Worm (Caenorhabditis elegans) whole organism, L2 larva: Measurements from ENCODE around the gene sra-1.

ENCODE experiments used
- C34F6.9 ChIP-seq: fragments of 150-350 bp; optimal IDR thresholded peaks from 2 replicates; lab custom pipeline; 2014; ENCODE audit warnings: missing biosample characterization, missing genetic modification characterization
- R02D3.7 ChIP-seq: fragments of 150-350 bp; optimal IDR thresholded peaks from 2 replicates; lab custom pipeline; 2014; ENCODE audit warnings: missing biosample characterization, missing genetic modification characterization
- Y55F3AM.14 ChIP-seq: fragments of 200-800 bp; sonication (Bioruptor generic); optimal IDR thresholded peaks from 2 replicates; lab custom pipeline; 2018; ENCODE audit warnings: mild to moderate bottlenecking, missing genetic modification characterization, missing compliant biosample characterization
- alr-1 ChIP-seq: fragments of 150-350 bp; optimal IDR thresholded peaks from 2 replicates; lab custom pipeline; 2014; ENCODE audit warnings: missing biosample characterization, missing genetic modification characterization
- ama-1 ChIP-seq: fragments of 150-350 bp; optimal IDR thresholded peaks from 2 replicates; lab custom pipeline; 2018; ENCODE audit warnings: inconsistent platforms
- blmp-1 ChIP-seq: sonication (generic microtip); optimal IDR thresholded peaks from 2 replicates; lab custom pipeline; 2017; ENCODE audit warnings: missing genetic modification characterization, mild to moderate bottlenecking, missing compliant biosample characterization, antibody characterized with exemption, moderate library complexity; ENCODE audit not compliant: insufficient read depth
- ceh-82 ChIP-seq: fragments of 150-350 bp; optimal IDR thresholded peaks from 2 replicates; lab custom pipeline; 2014; ENCODE audit warnings: missing biosample characterization, missing genetic modification characterization
- crh-2 ChIP-seq: sonication (generic microtip); optimal IDR thresholded peaks from 2 replicates; lab custom pipeline; 2017; ENCODE audit warnings: missing biosample characterization, missing genetic modification characterization
- dmd-4 ChIP-seq: sonication (generic microtip); optimal IDR thresholded peaks from 2 replicates; lab custom pipeline; 2017; ENCODE audit warnings: missing biosample characterization, missing genetic modification characterization
- egl-27 ChIP-seq: sonication (generic microtip); optimal IDR thresholded peaks from 3 replicates; lab custom pipeline; 2017; ENCODE audit warnings: missing biosample characterization, missing genetic modification reagents, missing genetic modification characterization
- elt-1 ChIP-seq: fragments of 150-350 bp; optimal IDR thresholded peaks from 2 replicates; lab custom pipeline; 2014; ENCODE audit warnings: missing biosample characterization, missing genetic modification characterization
- elt-3 ChIP-seq: sonication (generic microtip); optimal IDR thresholded peaks from 2 replicates; lab custom pipeline; 2017; ENCODE audit warnings: missing biosample characterization, missing genetic modification characterization
- fos-1 ChIP-seq: fragments of 150-350 bp; optimal IDR thresholded peaks from 2 replicates; lab custom pipeline; 2014; ENCODE audit warnings: missing biosample characterization, missing genetic modification characterization
- lin-11 ChIP-seq: fragments of 150-350 bp; sonication (generic microtip); optimal IDR thresholded peaks from 2 replicates; lab custom pipeline; 2014; ENCODE audit warnings: missing biosample characterization, missing genetic modification characterization, inconsistent platforms, mixed read lengths
- lin-13 ChIP-seq: fragments of 150-350 bp; optimal IDR thresholded peaks from 2 replicates; lab custom pipeline; 2014; ENCODE audit warnings: missing biosample characterization, missing genetic modification reagents, missing genetic modification characterization
- lsy-2 ChIP-seq, 2 experiments: fragments of 150-350 bp in 1 of 2; sonication (generic microtip) in 1 of 2; optimal IDR thresholded peaks; 2 replicates each; lab custom pipeline; 2014 to 2017; ENCODE audit warnings: missing biosample characterization in 2 of 2, missing genetic modification characterization in 2 of 2
- mab-5 ChIP-seq: fragments of 150-350 bp; optimal IDR thresholded peaks from 2 replicates; lab custom pipeline; 2014; ENCODE audit warnings: missing biosample characterization, missing genetic modification characterization
- mbf-1 ChIP-seq: sonication (generic microtip); optimal IDR thresholded peaks from 2 replicates; lab custom pipeline; 2017; ENCODE audit warnings: missing biosample characterization, missing genetic modification characterization
- mdl-1 ChIP-seq, 2 experiments: fragments of 150-350 bp in 1 of 2; sonication (generic microtip) in 1 of 2; optimal IDR thresholded peaks; 2 replicates each; lab custom pipeline; 2017; ENCODE audit warnings: missing biosample characterization in 2 of 2, missing genetic modification characterization in 2 of 2
- nhr-10 ChIP-seq: sonication (generic microtip); optimal IDR thresholded peaks from 2 replicates; lab custom pipeline; 2017; ENCODE audit warnings: missing biosample characterization, missing genetic modification characterization
- nhr-11 ChIP-seq: fragments of 150-350 bp; optimal IDR thresholded peaks from 2 replicates; lab custom pipeline; 2014; ENCODE audit warnings: missing biosample characterization, missing genetic modification characterization
- nhr-21 ChIP-seq: fragments of 150-350 bp; optimal IDR thresholded peaks from 2 replicates; lab custom pipeline; 2014; ENCODE audit warnings: missing biosample characterization, missing genetic modification characterization
- nhr-237 ChIP-seq: fragments of 150-350 bp; optimal IDR thresholded peaks from 2 replicates; lab custom pipeline; 2014; ENCODE audit warnings: missing biosample characterization, missing genetic modification characterization
- nhr-25 ChIP-seq: fragments of 150-350 bp; sonication (generic microtip); optimal IDR thresholded peaks from 3 replicates; lab custom pipeline; 2014; ENCODE audit warnings: missing biosample characterization, missing genetic modification characterization
- nhr-77 ChIP-seq: fragments of 150-350 bp; optimal IDR thresholded peaks from 2 replicates; lab custom pipeline; 2014; ENCODE audit warnings: missing biosample characterization, missing genetic modification characterization
- sem-4 ChIP-seq: fragments of 150-350 bp; optimal IDR thresholded peaks from 2 replicates; lab custom pipeline; 2014; ENCODE audit warnings: missing biosample characterization, missing genetic modification reagents, missing genetic modification characterization
- skn-1 ChIP-seq: sonication (generic microtip); optimal IDR thresholded peaks from 2 replicates; lab custom pipeline; 2017; ENCODE audit warnings: missing biosample characterization, missing genetic modification characterization
- sma-3 ChIP-seq: sonication (generic microtip); optimal IDR thresholded peaks from 2 replicates; lab custom pipeline; 2016; ENCODE audit warnings: missing genetic modification reagents, missing genetic modification characterization, missing compliant biosample characterization
- sma-9 ChIP-seq, 2 experiments: fragments of 150-350 bp in 1 of 2; sonication (generic microtip) in 1 of 2; optimal IDR thresholded peaks; 2 replicates each; lab custom pipeline; 2014 to 2016; ENCODE audit warnings: missing genetic modification characterization in 2 of 2, mild to moderate bottlenecking in 1 of 2, missing biosample characterization in 1 of 2, missing compliant biosample characterization in 1 of 2, missing genetic modification reagents in 1 of 2, moderate library complexity in 1 of 2
- snpc-4 ChIP-seq: fragments of 150-350 bp; optimal IDR thresholded peaks from 2 replicates; lab custom pipeline; 2014; ENCODE audit warnings: missing biosample characterization, missing genetic modification characterization
- unc-39 ChIP-seq: fragments of 150-350 bp; optimal IDR thresholded peaks from 2 replicates; lab custom pipeline; 2014; ENCODE audit warnings: missing biosample characterization, missing genetic modification characterization
- unc-62 ChIP-seq: fragments of 150-350 bp; optimal IDR thresholded peaks from 2 replicates; lab custom pipeline; 2014; ENCODE audit warnings: missing biosample characterization, missing genetic modification reagents, missing genetic modification characterization
- zag-1 ChIP-seq: fragments of 150-350 bp; optimal IDR thresholded peaks from 2 replicates; lab custom pipeline; 2014; ENCODE audit warnings: missing biosample characterization, missing genetic modification characterization
- ztf-1 ChIP-seq: fragments of 200-800 bp; sonication (Bioruptor generic); conservative IDR thresholded peaks from 2 replicates; pipeline ENCODE4 v1.3.6; 2022; ENCODE audit warnings: missing genetic modification characterization, missing compliant biosample characterization
- ztf-11 ChIP-seq: sonication (generic microtip); optimal IDR thresholded peaks from 2 replicates; lab custom pipeline; 2017; ENCODE audit warnings: missing biosample characterization, missing genetic modification characterization
- ztf-4 ChIP-seq: fragments of 150-350 bp; optimal IDR thresholded peaks from 2 replicates; lab custom pipeline; 2014; ENCODE audit warnings: missing biosample characterization, missing genetic modification characterization

The sra-1 gene

ce11 chrII:9523539-9524224 is 2.2 kb upstream of the sra-1 start, which contains the start of gene mex-6:
mex-6 (plus strand) TSS chrII:9524174.
- TF ChIP-seq ama-1 (lab: Kevin White, UChicago) (no peak), egl-27 (tag; lab: Kevin White, UChicago) (no peak), nhr-77 (no peak), sma-9 (GFP tag; optimal IDR thresholded peaks at IDR 0.05; lab: Kevin White, UChicago) (no peak), sma-9 (tag; optimal IDR thresholded peaks at IDR 0.05; lab: Kevin White, UChicago) (no peak), ztf-4 (no peak), ztf-1 (GFP tag; lab: Robert Waterston, UW) (no peak), snpc-4 (tag; lab: Kevin White, UChicago) (no peak), lsy-2 (tag; optimal IDR thresholded peaks at IDR 0.05; lab: Kevin White, UChicago) (no peak), elt-3 (no peak), mbf-1 (tag; lab: Kevin White, UChicago) (no peak), nhr-21 (no peak), skn-1 (tag; lab: Kevin White, UChicago) (no peak), dmd-4 (tag; lab: Kevin White, UChicago) (no peak), R02D3.7 (tag; lab: Kevin White, UChicago) (no peak), nhr-25 (tag; lab: Kevin White, UChicago) (no peak), mab-5 (tag; lab: Kevin White, UChicago) (no peak), nhr-11 (tag; lab: Kevin White, UChicago) (no peak), unc-39 (tag; lab: Kevin White, UChicago) (no peak)

- TF ChIP-seq egl-27 (tag; lab: Kevin White, UChicago) (no peak), ztf-4 (no peak)
- TF ChIP-seq, all 48 proteins: peak for 0
These were observed 1.5 kb upstream of the sra-1 start, which contains the start of gene AH6.17 for ce11 chrII:9522986-9523385. AH6.17 (plus strand) TSS chrII:9523170.

- TF ChIP-seq ztf-4, result no peak
- TF ChIP-seq sem-4 (tag; lab: Kevin White, UChicago), result no peak
- TF ChIP-seq sma-3, result no peak
- no peak for TF ChIP-seq lin-13 (GFP tag; lab: Kevin White, UChicago)
- no peak for TF ChIP-seq lin-11 (tag; lab: Kevin White, UChicago)
- no peak for TF ChIP-seq ceh-82
- no peak for TF ChIP-seq blmp-1 (tag; lab: Kevin White, UChicago)
- TF ChIP-seq sma-9 (GFP tag; optimal IDR thresholded peaks at IDR 0.05; lab: Kevin White, UChicago), result no peak
- TF ChIP-seq sma-9 (tag; optimal IDR thresholded peaks at IDR 0.05; lab: Kevin White, UChicago), result no peak
- no peak for TF ChIP-seq C34F6.9 (tag; lab: Kevin White, UChicago)
These were observed 2.7 kb downstream of the sra-1 start, which contains the start of the genes sfxn-1.1 and AH6.3 for ce11 chrII:9518781-9519180. sfxn-1.1 (minus strand) TSS chrII:9518881. AH6.3 (plus strand) TSS chrII:9519055.

ce11 chrII:9516836-9517235 is 4.6 kb downstream of the sra-1 start, which contains the start of gene gcy-1:
gcy-1 (minus strand) TSS chrII:9516936.
- TF ChIP-seq fos-1 (tag; lab: Kevin White, UChicago) (no peak), elt-3 (no peak), snpc-4 (tag; lab: Kevin White, UChicago) (no peak), mab-5 (tag; lab: Kevin White, UChicago) (no peak), elt-1 (no peak), ama-1 (lab: Kevin White, UChicago) (no peak), alr-1 (no peak)

- no peak for TF ChIP-seq elt-3
- no peak for TF ChIP-seq unc-62
- no peak for TF ChIP-seq blmp-1 (tag; lab: Kevin White, UChicago)
- no peak for TF ChIP-seq elt-1
- TF ChIP-seq zag-1 (tag; lab: Kevin White, UChicago), result no peak
- no peak for TF ChIP-seq Y55F3AM.14
- no peak for TF ChIP-seq ztf-11
- no peak for TF ChIP-seq nhr-237 (tag; lab: Kevin White, UChicago)
- TF ChIP-seq nhr-11 (tag; lab: Kevin White, UChicago), result no peak
- no peak for TF ChIP-seq mdl-1 (tag; optimal IDR thresholded peaks at IDR 0.05; lab: Kevin White, UChicago)
- TF ChIP-seq crh-2 (tag; lab: Kevin White, UChicago), result no peak
- no peak for TF ChIP-seq nhr-10
- TF ChIP-seq sma-9 (GFP tag; optimal IDR thresholded peaks at IDR 0.05; lab: Kevin White, UChicago), result no peak
- no peak for TF ChIP-seq sma-9 (tag; optimal IDR thresholded peaks at IDR 0.05; lab: Kevin White, UChicago)
- TF ChIP-seq lin-11 (tag; lab: Kevin White, UChicago), result no peak
- TF ChIP-seq lsy-2 (tag; optimal IDR thresholded peaks at IDR 0.05; lab: Kevin White, UChicago), result no peak
These were observed 14.3 kb downstream of the sra-1 start, which contains the start of gene gcy-3 for ce11 chrII:9507181-9507580. gcy-3 (minus strand) TSS chrII:9507281.
